Fruit fly (Drosophila melanogaster) whole organism, embryonic: ENCODE measurements around the gene CG42784.

Experiments
- Abd-B ChIP-seq: fragments of 200-800 bp; sonication (Bioruptor generic); optimal IDR thresholded peaks from 2 replicates; lab custom pipeline; 2018; ENCODE audit warnings: missing biosample characterization, mild to moderate bottlenecking, missing genetic modification characterization, moderate library complexity
- Adf1 ChIP-seq: fragments of 200-800 bp; sonication (Bioruptor generic); IDR thresholded peaks from 2 replicates; pipeline ENCODE4 v1.3.6; 2022; ENCODE audit warnings: missing biosample characterization, missing genetic modification characterization
- Bdp1 ChIP-seq: fragments of 200-800 bp; sonication (Bioruptor generic); optimal IDR thresholded peaks from 3 replicates; lab custom pipeline; 2016; ENCODE audit warnings: missing biosample characterization, missing genetic modification characterization
- BtbVII ChIP-seq: fragments of 200-800 bp; sonication (Bioruptor generic); optimal IDR thresholded peaks from 3 replicates; lab custom pipeline; 2017; ENCODE audit warnings: missing biosample characterization, mild to moderate bottlenecking, missing genetic modification characterization
- CG11085 ChIP-seq: fragments of 200-800 bp; sonication (Bioruptor generic); IDR thresholded peaks from 2 replicates; pipeline ENCODE4 v1.3.6; 2022; ENCODE audit warnings: missing biosample characterization, missing genetic modification characterization
- CG11696 ChIP-seq: fragments of 200-800 bp; sonication (Bioruptor generic); IDR thresholded peaks from 2 replicates; pipeline ENCODE4 v1.3.6; 2022; ENCODE audit warnings: missing biosample characterization, missing genetic modification characterization
- CG12104 ChIP-seq: fragments of 200-800 bp; sonication (Bioruptor generic); optimal IDR thresholded peaks from 3 replicates; lab custom pipeline; 2016; ENCODE audit warnings: missing biosample characterization, missing genetic modification characterization
- CG12391 ChIP-seq: fragments of 200-800 bp; sonication (Bioruptor generic); optimal IDR thresholded peaks from 3 replicates; lab custom pipeline; 2018; ENCODE audit warnings: missing biosample characterization, mild to moderate bottlenecking, missing genetic modification characterization, moderate library complexity
- CG15073 ChIP-seq: fragments of 200-800 bp; sonication (Bioruptor generic); optimal IDR thresholded peaks from 2 replicates; lab custom pipeline; 2016; ENCODE audit warnings: missing biosample characterization, missing genetic modification characterization
- CG1602 ChIP-seq: fragments of 200-800 bp; sonication (Bioruptor generic); optimal IDR thresholded peaks from 3 replicates; lab custom pipeline; 2016; ENCODE audit warnings: missing biosample characterization, missing genetic modification characterization
- CG16863 ChIP-seq: fragments of 200-800 bp; sonication (Bioruptor generic); optimal IDR thresholded peaks from 3 replicates; lab custom pipeline; 2016; ENCODE audit warnings: missing biosample characterization, missing genetic modification characterization
- CG1832 ChIP-seq: fragments of 200-800 bp; sonication (Bioruptor generic); optimal IDR thresholded peaks from 2 replicates; lab custom pipeline; 2017; ENCODE audit warnings: missing biosample characterization, mild to moderate bottlenecking, missing genetic modification characterization, inconsistent platforms
- CG18619 ChIP-seq: fragments of 200-800 bp; sonication (Bioruptor generic); optimal IDR thresholded peaks from 3 replicates; lab custom pipeline; 2017; ENCODE audit warnings: missing biosample characterization, mild to moderate bottlenecking, missing genetic modification characterization
- CG31224 ChIP-seq: fragments of 200-800 bp; sonication (Bioruptor generic); IDR thresholded peaks from 2 replicates; pipeline ENCODE4 v1.3.6; 2022; ENCODE audit warnings: missing biosample characterization, missing genetic modification characterization
- CG4730 ChIP-seq: fragments of 200-800 bp; sonication (Bioruptor generic); IDR thresholded peaks from 2 replicates; pipeline ENCODE4 v1.3.6; 2022; ENCODE audit warnings: missing biosample characterization, missing genetic modification characterization
- CG4854 ChIP-seq: fragments of 200-800 bp; sonication (Bioruptor generic); optimal IDR thresholded peaks from 2 replicates; lab custom pipeline; 2016; ENCODE audit warnings: missing biosample characterization, missing genetic modification characterization, inconsistent platforms
- CG6689 ChIP-seq: fragments of 200-800 bp; sonication (Bioruptor generic); IDR thresholded peaks from 2 replicates; pipeline ENCODE4 v1.3.6; 2022; ENCODE audit warnings: missing biosample characterization, missing genetic modification characterization
- Dbx ChIP-seq: fragments of 200-800 bp; sonication (Bioruptor generic); IDR thresholded peaks from 3 replicates; pipeline ENCODE4 v1.3.6; 2022; ENCODE audit warnings: missing biosample characterization, missing genetic modification characterization
- Dek ChIP-seq: fragments of 200-800 bp; sonication (Bioruptor generic); optimal IDR thresholded peaks from 3 replicates; lab custom pipeline; 2019; ENCODE audit warnings: missing biosample characterization, mild to moderate bottlenecking, missing genetic modification characterization, moderate library complexity
- Ets65A ChIP-seq: fragments of 200-800 bp; sonication (Bioruptor generic); peaks from one replicate; lab custom pipeline; 2016; ENCODE audit warnings: missing biosample characterization, missing genetic modification characterization
- Gug ChIP-seq: fragments of 200-800 bp; sonication (Bioruptor generic); IDR thresholded peaks from 4 replicates; pipeline ENCODE4 v1.3.6; 2022; ENCODE audit warnings: missing biosample characterization, missing genetic modification characterization
- HmgD ChIP-seq: fragments of 200-800 bp; sonication (Bioruptor generic); optimal IDR thresholded peaks from 3 replicates; lab custom pipeline; 2016; ENCODE audit warnings: missing biosample characterization, missing genetic modification characterization
- HmgZ ChIP-seq: fragments of 200-800 bp; sonication (Bioruptor generic); optimal IDR thresholded peaks from 2 replicates; lab custom pipeline; 2018; ENCODE audit warnings: missing biosample characterization, mild to moderate bottlenecking, missing genetic modification characterization
- Hr3 ChIP-seq: fragments of 200-800 bp; sonication (Bioruptor generic); optimal IDR thresholded peaks from 3 replicates; lab custom pipeline; 2016; ENCODE audit warnings: missing biosample characterization, missing genetic modification characterization
- Mes4 ChIP-seq: fragments of 200-800 bp; sonication (Bioruptor generic); optimal IDR thresholded peaks from 2 replicates; lab custom pipeline; 2016; ENCODE audit warnings: missing biosample characterization, missing genetic modification characterization
- NFAT ChIP-seq: fragments of 200-800 bp; sonication (Bioruptor generic); IDR thresholded peaks from 2 replicates; pipeline ENCODE4 v1.3.6; 2022; ENCODE audit warnings: missing biosample characterization, missing genetic modification characterization
- PHDP ChIP-seq: fragments of 200-800 bp; sonication (Bioruptor generic); optimal IDR thresholded peaks from 3 replicates; lab custom pipeline; 2018; ENCODE audit warnings: missing biosample characterization, mild to moderate bottlenecking, missing genetic modification characterization, moderate library complexity
- Poxn ChIP-seq: fragments of 200-800 bp; sonication (Bioruptor generic); IDR thresholded peaks from 2 replicates; pipeline ENCODE4 v1.3.6; 2022; ENCODE audit warnings: missing biosample characterization, missing genetic modification characterization
- Scr ChIP-seq: fragments of 200-800 bp; sonication (Bioruptor generic); IDR thresholded peaks from 2 replicates; pipeline ENCODE4 v1.3.6; 2022; ENCODE audit warnings: missing biosample characterization, missing genetic modification characterization; ENCODE audit not compliant: partially characterized antibody
- Side ChIP-seq: fragments of 200-800 bp; sonication (Bioruptor generic); optimal IDR thresholded peaks from 2 replicates; lab custom pipeline; 2016; ENCODE audit warnings: missing biosample characterization, missing genetic modification characterization
- Sry-δ ChIP-seq: fragments of 200-800 bp; sonication (Bioruptor generic); optimal IDR thresholded peaks from 2 replicates; lab custom pipeline; 2016; ENCODE audit warnings: missing biosample characterization, missing genetic modification characterization
- YL-1 ChIP-seq: fragments of 200-800 bp; sonication (Bioruptor generic); optimal IDR thresholded peaks from 3 replicates; lab custom pipeline; 2017; ENCODE audit warnings: missing biosample characterization, mild to moderate bottlenecking, missing genetic modification characterization
- ara ChIP-seq: fragments of 200-800 bp; sonication (Bioruptor generic); IDR thresholded peaks from 2 replicates; pipeline ENCODE4 v1.3.6; 2022; ENCODE audit warnings: missing biosample characterization, missing genetic modification characterization
- bowl ChIP-seq: fragments of 200-800 bp; sonication (Bioruptor generic); IDR thresholded peaks from 2 replicates; pipeline ENCODE4 v1.3.6; 2022; ENCODE audit warnings: missing biosample characterization, missing genetic modification characterization
- chn ChIP-seq: fragments of 200-800 bp; sonication (Bioruptor generic); optimal IDR thresholded peaks from 2 replicates; lab custom pipeline; 2016; ENCODE audit warnings: missing biosample characterization, missing genetic modification characterization
- croc ChIP-seq: fragments of 200-800 bp; sonication (Bioruptor generic); conservative IDR thresholded peaks from 3 replicates; pipeline ENCODE4 v1.3.6; 2022; ENCODE audit warnings: missing biosample characterization, missing genetic modification characterization
- dm ChIP-seq: fragments of 200-800 bp; sonication (Bioruptor generic); optimal IDR thresholded peaks from 3 replicates; lab custom pipeline; 2016; ENCODE audit warnings: missing biosample characterization, missing genetic modification characterization
- ewg ChIP-seq: fragments of 200-800 bp; sonication (Bioruptor generic); optimal IDR thresholded peaks from 3 replicates; lab custom pipeline; 2017; ENCODE audit warnings: mild to moderate bottlenecking, missing biosample characterization, missing genetic modification reagents, missing genetic modification characterization
- gcm ChIP-seq: fragments of 200-800 bp; sonication (Bioruptor generic); optimal IDR thresholded peaks from 2 replicates; lab custom pipeline; 2019; ENCODE audit warnings: missing biosample characterization, mild to moderate bottlenecking, missing genetic modification characterization, moderate library complexity
- hkb ChIP-seq, 2 experiments: fragments of 200-800 bp in 1 of 2; fragments of >200 bp in 1 of 2; sonication (Bioruptor generic) in 1 of 2; IDR thresholded peaks in 1 of 2; optimal IDR thresholded peaks in 1 of 2; 2 replicates each; pipeline versions ENCODE4 v1.3.6 to Lab custom; 2017 to 2022; ENCODE audit warnings: missing biosample characterization in 1 of 2, missing genetic modification characterization in 1 of 2
- ind ChIP-seq: fragments of 200-800 bp; sonication (Bioruptor generic); optimal IDR thresholded peaks from 3 replicates; lab custom pipeline; 2016; ENCODE audit warnings: missing biosample characterization, missing genetic modification characterization
- lov ChIP-seq, 2 experiments: fragments of 200-800 bp in 1 of 2; fragments of >200 bp in 1 of 2; sonication (Bioruptor generic) in 1 of 2; IDR thresholded peaks in 1 of 2; optimal IDR thresholded peaks in 1 of 2; 2 replicates in 1 of 2; 3 replicates in 1 of 2; pipeline versions ENCODE4 v1.3.6 to Lab custom; 2017 to 2022; ENCODE audit warnings: missing biosample characterization in 1 of 2, missing genetic modification characterization in 1 of 2
- pzg ChIP-seq: fragments of 200-800 bp; sonication (Bioruptor generic); optimal IDR thresholded peaks from 3 replicates; lab custom pipeline; 2018; ENCODE audit warnings: missing biosample characterization, mild to moderate bottlenecking, missing genetic modification characterization, moderate library complexity
- seq ChIP-seq: fragments of 200-800 bp; sonication (Bioruptor generic); IDR thresholded peaks from 2 replicates; pipeline ENCODE4 v1.3.6; 2022; ENCODE audit warnings: missing biosample characterization, missing genetic modification characterization
- sqz ChIP-seq: fragments of 200-800 bp; sonication (Bioruptor generic); optimal IDR thresholded peaks from 3 replicates; lab custom pipeline; 2018; ENCODE audit warnings: missing biosample characterization, mild to moderate bottlenecking, missing genetic modification characterization
- sr ChIP-seq: fragments of 200-800 bp; sonication (Bioruptor generic); IDR thresholded peaks from 3 replicates; pipeline ENCODE4 v1.3.6; 2022; ENCODE audit warnings: missing biosample characterization, missing genetic modification characterization
- tll ChIP-seq, 2 experiments: fragments of 200-800 bp in 1 of 2; fragments of >200 bp in 1 of 2; sonication (Bioruptor generic) in 1 of 2; optimal IDR thresholded peaks; 2 replicates each; lab custom pipeline; 2017 to 2019; ENCODE audit warnings: missing biosample characterization in 2 of 2, missing genetic modification characterization in 2 of 2, mild to moderate bottlenecking in 1 of 2, moderate library complexity in 1 of 2
- tna ChIP-seq: fragments of 200-800 bp; sonication (Bioruptor generic); IDR thresholded peaks from 2 replicates; pipeline ENCODE4 v1.3.6; 2022; ENCODE audit warnings: missing biosample characterization, missing genetic modification characterization; ENCODE audit not compliant: partially characterized antibody
- unpg ChIP-seq: fragments of 200-800 bp; sonication (Bioruptor generic); optimal IDR thresholded peaks from 3 replicates; lab custom pipeline; 2018; ENCODE audit warnings: missing biosample characterization, mild to moderate bottlenecking, missing genetic modification characterization, moderate library complexity

The CG42784 gene

dm6 chr2L:13387255-13387654 is 28.0 kb upstream of the CG42784 start, which contains the start of the genes Ing5 and CG7099 (continued):
- TF ChIP-seq Side (peak; percentile 83), CG11085 (GFP tag; lab: Robert Waterston, UW) (peak; percentile 96), Mes4 (GFP tag; lab: Kevin White, UChicago) (peak; percentile 75), Ets65A (GFP tag; lab: Kevin White, UChicago) (peak; percentile 98), Adf1 (GFP tag; lab: Robert Waterston, UW) (peak; percentile 72), lov (optimal IDR thresholded peaks at IDR 0.05; lab: Kevin White, UChicago) (no peak), lov (GFP tag; IDR thresholded peaks at IDR 0.05; lab: Robert Waterston, UW) (peak; percentile 94), Poxn (peak; percentile 90)

dm6 chr2L:13394903-13395302 is 20.3 kb upstream of the CG42784 start, which contains the start of gene RpL24:
RpL24 (minus strand) TSS chr2L:13395131.
- TF ChIP-seq pzg (GFP tag; lab: Kevin White, UChicago) (peak; percentile 88), CG1832 (no peak), Gug (GFP tag; lab: Robert Waterston, UW) (peak; percentile 27; the same call in 2 of the 4 replicates), CG15073 (GFP tag; lab: Kevin White, UChicago) (no peak), hkb (optimal IDR thresholded peaks at IDR 0.05; lab: Kevin White, UChicago) (no peak), hkb (GFP tag; IDR thresholded peaks at IDR 0.05; lab: Robert Waterston, UW) (peak; percentile 94), croc (peak; percentile 36; the same call in 2 of the 3 replicates), chn (peak; percentile 84), CG4854 (GFP tag; lab: Kevin White, UChicago) (peak; percentile 94), HmgD (GFP tag; lab: Kevin White, UChicago) (peak; percentile 50), tll (GFP tag; optimal IDR thresholded peaks at IDR 0.05; lab: Kevin White, UChicago) (peak in 1 of 2 experiments; percentile 17), Sry-δ (GFP tag; lab: Kevin White, UChicago) (peak; percentile 55), HmgZ (tag; lab: Kevin White, UChicago) (peak; percentile 90), Dbx (peak; percentile 89), CG18619 (GFP tag; lab: Kevin White, UChicago) (peak; percentile 95), CG6689 (GFP tag; lab: Robert Waterston, UW) (peak; percentile 72), dm (GFP tag; lab: Kevin White, UChicago) (peak; percentile 99), BtbVII (GFP tag; lab: Kevin White, UChicago) (peak; percentile 96), Abd-B (no peak), tna (GFP tag; lab: Robert Waterston, UW) (no peak), CG16863 (GFP tag; lab: Kevin White, UChicago) (peak; percentile 81), NFAT (GFP tag; lab: Robert Waterston, UW) (peak; percentile 91), ind (peak; percentile 67), CG12391 (tag; lab: Kevin White, UChicago) (peak; percentile 90), CG11696 (GFP tag; lab: Robert Waterston, UW) (peak; percentile 77), ewg (GFP tag; lab: Kevin White, UChicago) (peak; percentile 85), Dek (tag; lab: Kevin White, UChicago) (peak; percentile 74), YL-1 (GFP tag; lab: Kevin White, UChicago) (peak; percentile 99), Hr3 (peak; percentile 68), CG1602 (GFP tag; lab: Kevin White, UChicago) (peak; percentile 61), unpg (GFP tag; lab: Kevin White, UChicago) (peak; percentile 90), sr (GFP tag; lab: Robert Waterston, UW) (peak; percentile 93), gcm (GFP tag; lab: Kevin White, UChicago) (peak; percentile 88), CG12104 (peak; percentile 91), seq (GFP tag; lab: Robert Waterston, UW) (peak; percentile 80), ara (GFP tag; lab: Robert Waterston, UW) (peak; percentile 71; the same call in 1 of the 2 replicates), Bdp1 (GFP tag; lab: Kevin White, UChicago) (peak; percentile 83), bowl (GFP tag; lab: Robert Waterston, UW) (peak; percentile 75; the same call in 1 of the 2 replicates), PHDP (tag; lab: Kevin White, UChicago) (peak; percentile 91), sqz (GFP tag; lab: Kevin White, UChicago) (peak; percentile 92), CG31224 (peak; percentile 76), Scr (GFP tag; lab: Robert Waterston, UW) (no peak; the same call in 1 of the 2 replicates), CG4730 (GFP tag; lab: Robert Waterston, UW) (no peak)
